Fruit fly (Drosophila melanogaster): ENCODE data around the gene Qtzl.

Qtzl gene

dm6 chr2L:12006397-12007330 is 11.1 kb downstream of the Qtzl start (continued):
- TF ChIP-seq CG14860 (GFP tag; IDR thresholded peaks at IDR 0.05; ENCODE audit: partially characterized antibody) (no peak), ase (GFP tag; IDR thresholded peaks at IDR 0.05) (no peak), pfk (GFP tag; optimal IDR thresholded peaks at IDR 0.05) (no peak), CG5180 (GFP tag; optimal IDR thresholded peaks at IDR 0.05) (peak; percentile 68), E2f2 (GFP tag; IDR thresholded peaks at IDR 0.05) (no peak), fd102C (GFP tag; optimal IDR thresholded peaks at IDR 0.05) (peak; percentile 52), CG17328 (GFP tag; IDR thresholded peaks at IDR 0.05) (no peak), Bdp1 (GFP tag; optimal IDR thresholded peaks at IDR 0.05) (peak; percentile 39), CG1792 (GFP tag; optimal IDR thresholded peaks at IDR 0.05) (peak; percentile 46), vnd (GFP tag; IDR thresholded peaks at IDR 0.05; ENCODE audit: partially characterized antibody) (no peak), CG2199 (GFP tag; IDR thresholded peaks at IDR 0.05) (no peak), CG5245 (GFP tag; optimal IDR thresholded peaks at IDR 0.05) (peak; percentile 81), lola (GFP tag; optimal IDR thresholded peaks at IDR 0.05) (peak in 1 of 3 experiments; percentile 98), sna (GFP tag; IDR thresholded peaks at IDR 0.05; ENCODE audit: partially characterized antibody) (no peak), seq (GFP tag; IDR thresholded peaks at IDR 0.05) (no peak), Dll (GFP tag; IDR thresholded peaks at IDR 0.05; ENCODE audit: partially characterized antibody) (no peak), Asciz (GFP tag; optimal IDR thresholded peaks at IDR 0.05) (peak; percentile 93), yki (optimal IDR thresholded peaks at IDR 0.05) (no peak), CG11723 (GFP tag; optimal IDR thresholded peaks at IDR 0.05) (peak; percentile 86), CG12744 (GFP tag; optimal IDR thresholded peaks at IDR 0.05) (peak; percentile 52), crp (GFP tag; optimal IDR thresholded peaks at IDR 0.05) (peak in 1 of 2 experiments; percentile 58), CG7357 (GFP tag; IDR thresholded peaks at IDR 0.05) (peak; percentile 85), CG6254 (GFP tag; optimal IDR thresholded peaks at IDR 0.05) (peak; percentile 81), H15 (GFP tag; IDR thresholded peaks at IDR 0.05) (no peak), odd (GFP tag; optimal IDR thresholded peaks at IDR 0.05) (peak; percentile 97), NK7.1 (GFP tag; optimal IDR thresholded peaks at IDR 0.05) (peak; percentile 18), maf-S (GFP tag; optimal IDR thresholded peaks at IDR 0.05) (peak; percentile 47), CG12769 (tag; optimal IDR thresholded peaks at IDR 0.05) (peak; percentile 9), Dad (GFP tag; optimal IDR thresholded peaks at IDR 0.05) (peak; percentile 24), ro (GFP tag; IDR thresholded peaks at IDR 0.05) (no peak), CG4854 (GFP tag; optimal IDR thresholded peaks at IDR 0.05) (peak; percentile 53), psq (GFP tag; optimal IDR thresholded peaks at IDR 0.05) (peak; percentile 74), eyg (GFP tag; optimal IDR thresholded peaks at IDR 0.05) (peak; percentile 52), CG11398 (GFP tag; optimal IDR thresholded peaks at IDR 0.05) (no peak), CG3163 (GFP tag; optimal IDR thresholded peaks at IDR 0.05) (no peak), Ptx1 (GFP tag; IDR thresholded peaks at IDR 0.05) (no peak), CG30431 (GFP tag; optimal IDR thresholded peaks at IDR 0.05) (peak; percentile 87), CG15696 (tag; optimal IDR thresholded peaks at IDR 0.05) (peak; percentile 93), sr (GFP tag; IDR thresholded peaks at IDR 0.05) (no peak), danr (GFP tag; IDR thresholded peaks at IDR 0.05) (no peak), klu (GFP tag; IDR thresholded peaks at IDR 0.05) (no peak), ranshi (GFP tag; IDR thresholded peaks at IDR 0.05) (no peak), crc (GFP tag; optimal IDR thresholded peaks at IDR 0.05) (peak; percentile 3), bbx (GFP tag; IDR thresholded peaks at IDR 0.05; ENCODE audit: partially characterized antibody) (no peak), sob (GFP tag; IDR thresholded peaks at IDR 0.05) (no peak), zfh2 (GFP tag; optimal IDR thresholded peaks at IDR 0.05) (peak; percentile 3), CG6813 (GFP tag; optimal IDR thresholded peaks at IDR 0.05) (peak; percentile 92), CG1832 (GFP tag; optimal IDR thresholded peaks at IDR 0.05) (peak; percentile 94), CG14050 (GFP tag; IDR thresholded peaks at IDR 0.05) (no peak)

Measured in whole organism, embryonic.